Worm (Caenorhabditis elegans) whole organism, midembryonic: ENCODE data around the gene lir-1.

Experiments
- T22C8.4 ChIP-seq: fragments of 200-800 bp; sonication (Bioruptor generic); IDR thresholded peaks from 2 replicates; pipeline ENCODE4 v1.3.6; 2022; ENCODE audit warnings: missing genetic modification characterization, missing compliant biosample characterization
- cog-1 ChIP-seq: sonication (generic microtip); optimal IDR thresholded peaks from 2 replicates; lab custom pipeline; 2016; ENCODE audit warnings: missing genetic modification characterization, missing compliant biosample characterization
- flt-1 ChIP-seq: fragments of 200-800 bp; sonication (Bioruptor generic); IDR thresholded peaks from 2 replicates; pipeline ENCODE4 v1.3.6; 2022; ENCODE audit warnings: missing genetic modification characterization, missing compliant biosample characterization
- med-1 ChIP-seq: sonication (generic microtip); optimal IDR thresholded peaks from 2 replicates; lab custom pipeline; 2017; ENCODE audit warnings: missing genetic modification characterization, mild to moderate bottlenecking, missing compliant biosample characterization, antibody characterized with exemption, missing genetic modification reagents; ENCODE audit not compliant: insufficient read depth
- tab-1 ChIP-seq: fragments of 200-800 bp; sonication (Bioruptor generic); IDR thresholded peaks from 2 replicates; pipeline ENCODE4 v1.3.6; 2022; ENCODE audit warnings: missing genetic modification characterization, missing compliant biosample characterization
- ztf-23 ChIP-seq: fragments of 200-800 bp; sonication (Bioruptor generic); IDR thresholded peaks from 2 replicates; pipeline ENCODE4 v1.3.6; 2022; ENCODE audit warnings: missing genetic modification reagents, missing genetic modification characterization, missing compliant biosample characterization
- ztf-29 ChIP-seq: fragments of 200-800 bp; sonication (Bioruptor generic); IDR thresholded peaks from 2 replicates; pipeline ENCODE4 v1.3.6; 2022; ENCODE audit warnings: missing genetic modification reagents, missing genetic modification characterization, missing compliant biosample characterization

DNA sequence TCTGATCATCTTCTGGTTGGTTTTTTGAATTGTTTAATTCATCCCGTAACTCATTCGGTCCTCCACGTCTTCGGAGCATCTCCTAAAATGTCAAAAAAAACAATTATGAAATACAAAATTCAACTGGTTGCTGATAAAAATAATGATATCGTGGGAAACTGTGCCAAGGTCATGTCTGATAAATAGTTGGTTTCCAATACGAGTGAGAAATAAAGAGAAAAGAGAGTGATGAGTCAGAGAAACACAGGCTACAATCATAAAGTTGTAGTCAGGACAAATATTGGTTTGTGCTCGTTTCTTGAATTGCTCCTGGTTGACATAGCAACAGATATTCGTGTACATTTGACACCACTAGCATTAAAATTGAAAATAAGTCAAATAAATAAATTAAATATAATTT lies 33.3 kb downstream of the lir-1 start, which contains the start of gene B0495.7:
- TF ChIP-seq ztf-29 (no peak), cog-1 (tag; lab: Kevin White, UChicago) (no peak), flt-1 (GFP tag; lab: Robert Waterston, UW) (no peak), ztf-23 (GFP tag; lab: Robert Waterston, UW) (no peak), T22C8.4 (GFP tag; lab: Robert Waterston, UW) (no peak), med-1 (GFP tag; lab: Kevin White, UChicago) (no peak), tab-1 (GFP tag; lab: Robert Waterston, UW) (no peak)
